Worm (Caenorhabditis elegans): Measurements from ENCODE around the gene jud-4.

Gene jud-4

ce11 chrX:15277714-15278187 is 6.2 kb upstream of the jud-4 start, which contains the start of gene kin-20:
TSS of gene kin-20 (minus strand) at chrX:15277764.
- no peak for TF ChIP-seq sdz-38 (tag; optimal IDR thresholded peaks at IDR 0.05)
- TF ChIP-seq ceh-27 (GFP tag; optimal IDR thresholded peaks at IDR 0.05), result peak; percentile 6
- TF ChIP-seq lin-26 (GFP tag; IDR thresholded peaks at IDR 0.05), result 0 out of 2 replicates have a peak, but pooled peaks have one; percentile 44
- no peak for TF ChIP-seq unc-130 (GFP tag; optimal IDR thresholded peaks at IDR 0.05)
- no peak for TF ChIP-seq hlh-12 (tag; optimal IDR thresholded peaks at IDR 0.05)
- no peak for TF ChIP-seq akir-1 (GFP tag; optimal IDR thresholded peaks at IDR 0.05)
- no peak for TF ChIP-seq attf-5 (GFP tag; optimal IDR thresholded peaks at IDR 0.05)
- no peak for TF ChIP-seq F23B12.7 (tag; optimal IDR thresholded peaks at IDR 0.05; ENCODE audit: insufficient read depth)
- TF ChIP-seq ekl-4 (GFP tag; IDR thresholded peaks at IDR 0.05), result no peak
- no peak for TF ChIP-seq mel-28 (tag; optimal IDR thresholded peaks at IDR 0.05; ENCODE audit: borderline replicate concordance)
- TF ChIP-seq B0019.2 (GFP tag; conservative IDR thresholded peaks at IDR 0.05), result no peak
- no peak for TF ChIP-seq B0035.1 (tag; optimal IDR thresholded peaks at IDR 0.05)
- TF ChIP-seq madf-6 (GFP tag; IDR thresholded peaks at IDR 0.05), result 0 out of 2 replicates have a peak, but pooled peaks have one; percentile 14
- no peak for TF ChIP-seq ceh-79 (tag; optimal IDR thresholded peaks at IDR 0.05)
- TF ChIP-seq hrde-1 (tag; optimal IDR thresholded peaks at IDR 0.05; ENCODE audit: borderline replicate concordance), result no peak
- TF ChIP-seq repo-1 (tag; optimal IDR thresholded peaks at IDR 0.05), result no peak
- TF ChIP-seq F52B5.7 (tag; optimal IDR thresholded peaks at IDR 0.05), result no peak
- peak; percentile 56; the same call in 1 of the 2 replicates for TF ChIP-seq egrh-3 (GFP tag; IDR thresholded peaks at IDR 0.05)
- TF ChIP-seq egl-44 (GFP tag; IDR thresholded peaks at IDR 0.05), result no peak
- TF ChIP-seq zfh-2 (GFP tag; conservative IDR thresholded peaks at IDR 0.05), result peak; percentile 91
- TF ChIP-seq ets-4 (GFP tag; optimal IDR thresholded peaks at IDR 0.05), result no peak
- no peak for TF ChIP-seq mxl-1 (tag; optimal IDR thresholded peaks at IDR 0.05)
- TF ChIP-seq ztf-28 (GFP tag; IDR thresholded peaks at IDR 0.05), result no peak
- no peak for TF ChIP-seq hmg-1.2 (GFP tag; IDR thresholded peaks at IDR 0.05)
- no peak for TF ChIP-seq nhr-80 (tag; optimal IDR thresholded peaks at IDR 0.05)
- TF ChIP-seq snpc-1.3 (tag; optimal IDR thresholded peaks at IDR 0.05; ENCODE audit: insufficient read depth), result no peak
- no peak for TF ChIP-seq let-607 (tag; optimal IDR thresholded peaks at IDR 0.05)
- no peak for TF ChIP-seq F37B4.10 (GFP tag; IDR thresholded peaks at IDR 0.05)
- no peak for TF ChIP-seq gei-17 (GFP tag; optimal IDR thresholded peaks at IDR 0.05)
- 0 out of 2 replicates have a peak, but pooled peaks have one; percentile 22 for TF ChIP-seq bed-1 (GFP tag; IDR thresholded peaks at IDR 0.05)
- TF ChIP-seq lsy-27 (tag; optimal IDR thresholded peaks at IDR 0.05; ENCODE audit: borderline replicate concordance, insufficient read depth), result no peak
- no peak for TF ChIP-seq aptf-3 (GFP tag; IDR thresholded peaks at IDR 0.05)
- TF ChIP-seq pbrm-1 (GFP tag; IDR thresholded peaks at IDR 0.05), result no peak
- no peak for TF ChIP-seq attf-3 (GFP tag; conservative IDR thresholded peaks at IDR 0.05)
- TF ChIP-seq Y67H2A.10 (GFP tag; conservative IDR thresholded peaks at IDR 0.05), result no peak
- peak; percentile 46; the same call in 1 of the 2 replicates for TF ChIP-seq sea-2 (GFP tag; IDR thresholded peaks at IDR 0.05)
- TF ChIP-seq B0336.3 (GFP tag; IDR thresholded peaks at IDR 0.05), result no peak
- no peak for TF ChIP-seq lir-1 (GFP tag; conservative IDR thresholded peaks at IDR 0.05)
- TF ChIP-seq efl-1 (GFP tag; optimal IDR thresholded peaks at IDR 0.05), result no peak

- no peak for TF ChIP-seq snpc-4 (GFP tag; optimal IDR thresholded peaks at IDR 0.05)
- peak in 2 of 4 experiments; percentile 45 to 65 for TF ChIP-seq snpc-4 (tag; optimal IDR thresholded peaks at IDR 0.05)
- no peak for TF ChIP-seq tlf-1 (GFP tag; optimal IDR thresholded peaks at IDR 0.05)
- TF ChIP-seq T07F8.4 (tag; optimal IDR thresholded peaks at IDR 0.05), result no peak
- TF ChIP-seq zfh-2 (GFP tag; conservative IDR thresholded peaks at IDR 0.05), result peak; percentile 54
- TF ChIP-seq athp-1 (tag; optimal IDR thresholded peaks at IDR 0.05), result no peak
- no peak for TF ChIP-seq let-526 (GFP tag; IDR thresholded peaks at IDR 0.05)
These were observed 5.3 kb upstream of the jud-4 start for ce11 chrX:15278593-15278992.
